Worm (Caenorhabditis elegans) whole organism, L3 larva: ENCODE data around the gene scl-24.
"Not testable (repeated sequence)": the region's sequence is repeated elsewhere in the genome, so short reads cannot be mapped to it uniquely, and the experiment has no call there.

ENCODE experiments used
- R02D3.7 ChIP-seq: fragments of 150-350 bp; optimal IDR thresholded peaks from 2 replicates; lab custom pipeline; 2014; ENCODE audit warnings: missing biosample characterization, missing genetic modification characterization
- ama-1 ChIP-seq: fragments of 150-350 bp; optimal IDR thresholded peaks from 2 replicates; lab custom pipeline; 2018
- ceh-16 ChIP-seq: sonication (generic microtip); optimal IDR thresholded peaks from 2 replicates; lab custom pipeline; 2017; ENCODE audit warnings: missing biosample characterization, missing genetic modification characterization
- ceh-28 ChIP-seq: fragments of 150-350 bp; optimal IDR thresholded peaks from 2 replicates; lab custom pipeline; 2014; ENCODE audit warnings: missing biosample characterization, missing genetic modification reagents, missing genetic modification characterization
- ceh-82 ChIP-seq: fragments of 150-350 bp; optimal IDR thresholded peaks from 2 replicates; lab custom pipeline; 2014; ENCODE audit warnings: missing biosample characterization, missing genetic modification characterization
- ceh-9 ChIP-seq: sonication (generic microtip); optimal IDR thresholded peaks from 2 replicates; lab custom pipeline; 2018; ENCODE audit warnings: missing biosample characterization, missing genetic modification characterization
- egl-27 ChIP-seq: sonication (generic microtip); optimal IDR thresholded peaks from 4 replicates; lab custom pipeline; 2017; ENCODE audit warnings: missing biosample characterization, missing genetic modification reagents, missing genetic modification characterization
- egl-5 ChIP-seq: fragments of 150-350 bp; optimal IDR thresholded peaks from 2 replicates; lab custom pipeline; 2017; ENCODE audit warnings: missing biosample characterization, missing genetic modification reagents, missing genetic modification characterization, inconsistent platforms
- elt-2 ChIP-seq: sonication (generic microtip); optimal IDR thresholded peaks from 2 replicates; lab custom pipeline; 2016; ENCODE audit warnings: missing genetic modification reagents, mild to moderate bottlenecking, missing genetic modification characterization, missing compliant biosample characterization
- eor-1 ChIP-seq, 2 experiments: fragments of 150-350 bp; optimal IDR thresholded peaks; 2 replicates each; lab custom pipeline; 2014 to 2018; ENCODE audit warnings: missing biosample characterization in 2 of 2, missing genetic modification characterization in 2 of 2
- fkh-10 ChIP-seq: sonication (generic microtip); optimal IDR thresholded peaks from 2 replicates; lab custom pipeline; 2017; ENCODE audit warnings: missing biosample characterization, missing genetic modification reagents, missing genetic modification characterization
- fos-1 ChIP-seq: fragments of 150-350 bp; optimal IDR thresholded peaks from 2 replicates; lab custom pipeline; 2014; ENCODE audit warnings: missing biosample characterization, missing genetic modification characterization
- jun-1 ChIP-seq: fragments of 150-350 bp; optimal IDR thresholded peaks from 2 replicates; lab custom pipeline; 2014; ENCODE audit warnings: missing biosample characterization, missing genetic modification reagents, missing genetic modification characterization
- mdl-1 ChIP-seq: fragments of 150-350 bp; optimal IDR thresholded peaks from 2 replicates; lab custom pipeline; 2014; ENCODE audit warnings: missing biosample characterization, missing genetic modification characterization
- mml-1 ChIP-seq: fragments of 150-350 bp; sonication (generic microtip); optimal IDR thresholded peaks from 3 replicates; lab custom pipeline; 2014; ENCODE audit warnings: missing biosample characterization, missing genetic modification characterization
- nfya-1 ChIP-seq: sonication (generic microtip); optimal IDR thresholded peaks from 2 replicates; lab custom pipeline; 2017; ENCODE audit warnings: missing genetic modification characterization, mild to moderate bottlenecking, missing compliant biosample characterization, antibody characterized with exemption, moderate library complexity; ENCODE audit not compliant: insufficient read depth
- nhr-23 ChIP-seq: fragments of 150-350 bp; optimal IDR thresholded peaks from 2 replicates; lab custom pipeline; 2014; ENCODE audit warnings: missing biosample characterization, missing genetic modification reagents, missing genetic modification characterization
- nhr-237 ChIP-seq: fragments of 150-350 bp; optimal IDR thresholded peaks from 2 replicates; lab custom pipeline; 2014; ENCODE audit warnings: missing biosample characterization, missing genetic modification characterization
- nhr-25 ChIP-seq: sonication (generic microtip); optimal IDR thresholded peaks from 2 replicates; lab custom pipeline; 2017; ENCODE audit warnings: missing biosample characterization, missing genetic modification characterization
- nhr-28 ChIP-seq: fragments of 150-350 bp; optimal IDR thresholded peaks from 2 replicates; lab custom pipeline; 2014; ENCODE audit warnings: missing biosample characterization, missing genetic modification characterization
- nhr-43 ChIP-seq: sonication (generic microtip); optimal IDR thresholded peaks from 2 replicates; lab custom pipeline; 2016; ENCODE audit warnings: mild to moderate bottlenecking, missing genetic modification characterization, missing compliant biosample characterization; ENCODE audit not compliant: poor library complexity, severe bottlenecking
- nhr-67 ChIP-seq: fragments of 150-350 bp; optimal IDR thresholded peaks from 2 replicates; lab custom pipeline; 2014; ENCODE audit warnings: missing biosample characterization, missing genetic modification characterization
- nhr-76 ChIP-seq: fragments of 150-350 bp; sonication (generic microtip); optimal IDR thresholded peaks from 5 replicates; lab custom pipeline; 2014; ENCODE audit warnings: missing biosample characterization, missing genetic modification characterization
- pha-4 ChIP-seq: fragments of 150-350 bp; optimal IDR thresholded peaks from 2 replicates; lab custom pipeline; 2014; ENCODE audit warnings: missing biosample characterization, missing genetic modification reagents, missing genetic modification characterization
- pqm-1 ChIP-seq: fragments of 150-350 bp; optimal IDR thresholded peaks from 2 replicates; lab custom pipeline; 2017; ENCODE audit warnings: missing biosample characterization, missing genetic modification characterization, inconsistent platforms
- sea-2 ChIP-seq: fragments of 150-350 bp; sonication (generic microtip); optimal IDR thresholded peaks from 4 replicates; lab custom pipeline; 2014; ENCODE audit warnings: missing biosample characterization, missing genetic modification reagents, missing genetic modification characterization
- tbx-2 ChIP-seq: sonication (generic microtip); optimal IDR thresholded peaks from 2 replicates; lab custom pipeline; 2016; ENCODE audit warnings: mild to moderate bottlenecking, missing genetic modification characterization, missing compliant biosample characterization
- unc-62 ChIP-seq: fragments of 150-350 bp; sonication (generic microtip); optimal IDR thresholded peaks from 4 replicates; lab custom pipeline; 2014; ENCODE audit warnings: missing biosample characterization, missing genetic modification reagents, missing genetic modification characterization
- ztf-11 ChIP-seq: fragments of 150-350 bp; optimal IDR thresholded peaks from 2 replicates; lab custom pipeline; 2014; ENCODE audit warnings: missing biosample characterization, missing genetic modification characterization
- ztf-4 ChIP-seq: fragments of 150-350 bp; optimal IDR thresholded peaks from 2 replicates; lab custom pipeline; 2014; ENCODE audit warnings: missing biosample characterization, missing genetic modification characterization

scl-24 gene

ce11 chrV:17449836-17450235 lies 36.3 kb upstream of the scl-24 start:
- no peak for TF ChIP-seq nhr-76 (tag; lab: Kevin White, UChicago)

ce11 chrV:17456197-17456596 lies 29.9 kb upstream of the scl-24 start, which contains the start of gene srh-203:
Gene srh-203, minus strand, starts transcription at chrV:17456297.
- not testable (repeated sequence) for TF ChIP-seq pha-4, ztf-11, ceh-9 (tag; lab: Kevin White, UChicago)

- TF ChIP-seq nhr-237 (no peak), egl-5 (tag; lab: Kevin White, UChicago) (no peak), tbx-2 (tag; lab: Kevin White, UChicago) (no peak), nhr-28 (no peak), fkh-10 (GFP tag; lab: Kevin White, UChicago) (no peak), pha-4 (tag; lab: Kevin White, UChicago) (no peak), ceh-16 (tag; lab: Kevin White, UChicago) (no peak)
Measured at ce11 chrV:17458069-17458468, 28.1 kb upstream of the scl-24 start, which contains the start of gene str-200. Gene str-200, minus strand, starts transcription at chrV:17458169.

- no peak for TF ChIP-seq nhr-237
- TF ChIP-seq ztf-4 (tag; lab: Kevin White, UChicago): no peak
- no peak for TF ChIP-seq ceh-82
- no peak for TF ChIP-seq mdl-1 (tag; lab: Kevin White, UChicago)
- no peak for TF ChIP-seq tbx-2 (tag; lab: Kevin White, UChicago)
- no peak for TF ChIP-seq nhr-23 (tag; lab: Kevin White, UChicago)
- TF ChIP-seq fos-1 (tag; lab: Kevin White, UChicago): no peak
- TF ChIP-seq jun-1: no peak
- no peak for TF ChIP-seq nhr-67
- TF ChIP-seq ama-1: no peak
- no peak for TF ChIP-seq nhr-76 (tag; lab: Kevin White, UChicago)
- TF ChIP-seq mml-1 (tag; lab: Kevin White, UChicago): no peak
Measured at ce11 chrV:17460061-17460460, 26.1 kb upstream of the scl-24 start, which contains the start of gene srz-48. Gene srz-48, minus strand, starts transcription at chrV:17460161.

ce11 chrV:17464278-17464677 lies 21.9 kb upstream of the scl-24 start, which contains the start of gene F20E11.7:
Gene F20E11.7, plus strand, starts transcription at chrV:17464578.
- TF ChIP-seq nhr-43; nhr-23 (tag; lab: Kevin White, UChicago); nfya-1 (tag; lab: Kevin White, UChicago): not testable (repeated sequence)

- TF ChIP-seq ceh-16 (tag; lab: Kevin White, UChicago) (no peak), ztf-11 (tag; lab: Kevin White, UChicago) (no peak), unc-62 (GFP tag; lab: Kevin White, UChicago) (no peak), eor-1 (tag; optimal IDR thresholded peaks at IDR 0.05; lab: Kevin White, UChicago) (no peak), nhr-43 (no peak), nhr-25 (tag; lab: Kevin White, UChicago) (no peak), egl-27 (no peak), ceh-28 (tag; lab: Kevin White, UChicago) (no peak)
Measured at ce11 chrV:17466751-17467150, 19.4 kb upstream of the scl-24 start, which contains the start of gene srw-72. Gene srw-72, plus strand, starts transcription at chrV:17467051.

ce11 chrV:17467881-17468280 lies 18.3 kb upstream of the scl-24 start:
- TF ChIP-seq nhr-237 (no peak), jun-1 (no peak), mml-1 (tag; lab: Kevin White, UChicago) (no peak), ama-1 (no peak), pqm-1 (tag; lab: Kevin White, UChicago) (no peak), ceh-82 (no peak), R02D3.7 (no peak), sea-2 (no peak), ztf-4 (tag; lab: Kevin White, UChicago) (no peak), elt-2 (tag; lab: Kevin White, UChicago) (no peak), fkh-10 (GFP tag; lab: Kevin White, UChicago) (no peak)
